Fruit fly (Drosophila melanogaster) whole organism, embryonic: Measurements from ENCODE around the gene Nthl1.
A peak's percentile ranks its signal among the peaks of the same experiment; 100 is the strongest.

Experiments used
- Aef1 ChIP-seq: fragments of 200-800 bp; sonication (Bioruptor generic); IDR thresholded peaks from 3 replicates; pipeline ENCODE4 v1.3.6; 2022; ENCODE audit warnings: missing biosample characterization, missing genetic modification characterization
- Awh ChIP-seq: fragments of 200-800 bp; sonication (Bioruptor generic); IDR thresholded peaks from 2 replicates; pipeline ENCODE4, ENCODE4 v1.3.6; 2022; ENCODE audit warnings: missing biosample characterization, missing genetic modification characterization
- CG10267 ChIP-seq: fragments of 200-800 bp; sonication (Bioruptor generic); optimal IDR thresholded peaks from 2 replicates; lab custom pipeline; 2018; ENCODE audit warnings: missing biosample characterization, mild to moderate bottlenecking, missing genetic modification characterization, moderate library complexity
- CG10366 ChIP-seq: fragments of 200-800 bp; sonication (Bioruptor generic); IDR thresholded peaks from 2 replicates; pipeline ENCODE4 v1.3.6; 2022; ENCODE audit warnings: missing biosample characterization, missing genetic modification characterization
- CG10543 ChIP-seq: fragments of 200-800 bp; sonication (Bioruptor generic); optimal IDR thresholded peaks from 3 replicates; lab custom pipeline; 2017; ENCODE audit warnings: missing biosample characterization, mild to moderate bottlenecking, missing genetic modification characterization, moderate library complexity
- CG11560 ChIP-seq: fragments of 200-800 bp; sonication (Bioruptor generic); IDR thresholded peaks from 3 replicates; pipeline ENCODE4 v1.3.6; 2022; ENCODE audit warnings: missing biosample characterization, missing genetic modification characterization
- CG11723 ChIP-seq: fragments of 200-800 bp; sonication (Bioruptor generic); optimal IDR thresholded peaks from 2 replicates; lab custom pipeline; 2017; ENCODE audit warnings: missing biosample characterization, mild to moderate bottlenecking, missing genetic modification characterization
- CG1233 ChIP-seq: fragments of 200-800 bp; sonication (Bioruptor generic); optimal IDR thresholded peaks from 4 replicates; lab custom pipeline; 2018; ENCODE audit warnings: missing biosample characterization, mild to moderate bottlenecking, missing genetic modification characterization
- CG15073 ChIP-seq: fragments of 200-800 bp; sonication (Bioruptor generic); optimal IDR thresholded peaks from 2 replicates; lab custom pipeline; 2016; ENCODE audit warnings: missing biosample characterization, missing genetic modification characterization
- CG1603 ChIP-seq: fragments of 200-800 bp; sonication (Bioruptor generic); optimal IDR thresholded peaks from 2 replicates; lab custom pipeline; 2019; ENCODE audit warnings: missing biosample characterization, mild to moderate bottlenecking, missing genetic modification characterization, moderate library complexity
- CG16779 ChIP-seq: fragments of 200-800 bp; sonication (Bioruptor generic); IDR thresholded peaks from 2 replicates; pipeline ENCODE4 v1.3.6; 2022; ENCODE audit warnings: missing biosample characterization, missing genetic modification characterization
- CG8388 ChIP-seq: fragments of 200-800 bp; sonication (Bioruptor generic); optimal IDR thresholded peaks from 2 replicates; lab custom pipeline; 2019; ENCODE audit warnings: missing biosample characterization, mild to moderate bottlenecking, missing genetic modification characterization, moderate library complexity
- CG8478 ChIP-seq: fragments of >200 bp; optimal IDR thresholded peaks from 2 replicates; lab custom pipeline; 2018
- CG9215 ChIP-seq: fragments of 200-800 bp; sonication (Bioruptor generic); IDR thresholded peaks from 2 replicates; pipeline ENCODE4 v1.3.6; 2022; ENCODE audit warnings: missing biosample characterization, missing genetic modification characterization
- CG9797 ChIP-seq: fragments of 200-800 bp; sonication (Bioruptor generic); optimal IDR thresholded peaks from 3 replicates; lab custom pipeline; 2018; ENCODE audit warnings: missing biosample characterization, mild to moderate bottlenecking, missing genetic modification characterization
- CG9817 ChIP-seq: fragments of 200-800 bp; sonication (Bioruptor generic); optimal IDR thresholded peaks from 2 replicates; lab custom pipeline; 2018; ENCODE audit warnings: missing biosample characterization, mild to moderate bottlenecking, missing genetic modification characterization, moderate library complexity
- CG9932 ChIP-seq: fragments of 200-800 bp; sonication (Bioruptor generic); IDR thresholded peaks from 2 replicates; pipeline ENCODE4 v1.3.6; 2022; ENCODE audit warnings: missing biosample characterization, missing genetic modification characterization
- CkIIα-i1 ChIP-seq: fragments of 200-800 bp; sonication (Bioruptor generic); IDR thresholded peaks from 2 replicates; pipeline ENCODE4 v1.3.6; 2022; ENCODE audit warnings: missing biosample characterization, missing genetic modification characterization
- Dek ChIP-seq: fragments of 200-800 bp; sonication (Bioruptor generic); optimal IDR thresholded peaks from 3 replicates; lab custom pipeline; 2019; ENCODE audit warnings: missing biosample characterization, mild to moderate bottlenecking, missing genetic modification characterization, moderate library complexity
- E2f2 ChIP-seq: fragments of 200-800 bp; sonication (Bioruptor generic); IDR thresholded peaks from 2 replicates; pipeline ENCODE4 v1.3.6; 2022; ENCODE audit warnings: missing biosample characterization, missing genetic modification characterization
- HHEX ChIP-seq: fragments of 200-800 bp; sonication (Bioruptor generic); optimal IDR thresholded peaks from 3 replicates; lab custom pipeline; 2017; ENCODE audit warnings: missing biosample characterization, mild to moderate bottlenecking, missing genetic modification characterization, missing genetic modification reagents
- Kr ChIP-seq: fragments of 200-800 bp; sonication (Bioruptor generic); optimal IDR thresholded peaks from 2 replicates; lab custom pipeline; 2017; ENCODE audit warnings: missing biosample characterization, mild to moderate bottlenecking, missing genetic modification characterization
- Mes4 ChIP-seq: fragments of 200-800 bp; sonication (Bioruptor generic); optimal IDR thresholded peaks from 2 replicates; lab custom pipeline; 2016; ENCODE audit warnings: missing biosample characterization, missing genetic modification characterization
- NK7.1 ChIP-seq: fragments of 200-800 bp; sonication (Bioruptor generic); optimal IDR thresholded peaks from 3 replicates; lab custom pipeline; 2016; ENCODE audit warnings: missing biosample characterization, missing genetic modification characterization
- Sox102F ChIP-seq: fragments of 200-800 bp; sonication (Bioruptor generic); optimal IDR thresholded peaks from 2 replicates; lab custom pipeline; 2018; ENCODE audit warnings: missing biosample characterization, mild to moderate bottlenecking, missing genetic modification characterization, moderate library complexity
- ara ChIP-seq: fragments of 200-800 bp; sonication (Bioruptor generic); IDR thresholded peaks from 2 replicates; pipeline ENCODE4 v1.3.6; 2022; ENCODE audit warnings: missing biosample characterization, missing genetic modification characterization
- ash1 ChIP-seq: fragments of 200-800 bp; sonication (Bioruptor generic); optimal IDR thresholded peaks from 2 replicates; lab custom pipeline; 2018; ENCODE audit warnings: missing biosample characterization, mild to moderate bottlenecking, missing genetic modification characterization
- bowl ChIP-seq: fragments of 200-800 bp; sonication (Bioruptor generic); IDR thresholded peaks from 2 replicates; pipeline ENCODE4 v1.3.6; 2022; ENCODE audit warnings: missing biosample characterization, missing genetic modification characterization
- caup ChIP-seq: fragments of 200-800 bp; sonication (Bioruptor generic); optimal IDR thresholded peaks from 3 replicates; lab custom pipeline; 2017; ENCODE audit warnings: missing biosample characterization, mild to moderate bottlenecking, missing genetic modification characterization, moderate library complexity; ENCODE audit not compliant: severe bottlenecking
- ci ChIP-seq: fragments of 200-800 bp; sonication (Bioruptor generic); IDR thresholded peaks from 3 replicates; pipeline ENCODE4 v1.3.6; 2022; ENCODE audit warnings: missing biosample characterization, missing genetic modification characterization
- dan ChIP-seq: fragments of 200-800 bp; sonication (Bioruptor generic); IDR thresholded peaks from 2 replicates; pipeline ENCODE4 v1.3.6; 2022; ENCODE audit warnings: missing biosample characterization, missing genetic modification characterization
- dpn ChIP-seq, 2 experiments: fragments of 200-800 bp; sonication (Bioruptor generic); optimal IDR thresholded peaks; 3 replicates each; lab custom pipeline; 2016; ENCODE audit warnings: missing biosample characterization in 2 of 2, missing genetic modification characterization in 2 of 2
- eve ChIP-seq, 2 experiments: fragments of >200 bp; optimal IDR thresholded peaks; 2 replicates each; lab custom pipeline; 2017; ENCODE audit warnings: missing biosample characterization in 2 of 2, missing genetic modification characterization in 2 of 2
- gfzf ChIP-seq: fragments of 200-800 bp; sonication (Bioruptor generic); optimal IDR thresholded peaks from 2 replicates; lab custom pipeline; 2016; ENCODE audit warnings: missing biosample characterization, mild to moderate bottlenecking, missing genetic modification characterization, moderate library complexity
- hbn ChIP-seq: fragments of 200-800 bp; sonication (Bioruptor generic); IDR thresholded peaks from 2 replicates; pipeline ENCODE4 v1.3.6; 2022; ENCODE audit warnings: missing biosample characterization, missing genetic modification characterization; ENCODE audit not compliant: partially characterized antibody
- jing ChIP-seq: fragments of 200-800 bp; sonication (Bioruptor generic); optimal IDR thresholded peaks from 2 replicates; lab custom pipeline; 2018; ENCODE audit warnings: missing biosample characterization, mild to moderate bottlenecking, missing genetic modification characterization
- mam ChIP-seq: fragments of 200-800 bp; sonication (Bioruptor generic); optimal IDR thresholded peaks from 3 replicates; lab custom pipeline; 2016; ENCODE audit warnings: missing biosample characterization, missing genetic modification characterization
- otp ChIP-seq: fragments of 200-800 bp; sonication (Bioruptor generic); IDR thresholded peaks from 3 replicates; pipeline ENCODE4, ENCODE4 v1.3.6; 2022; ENCODE audit warnings: missing biosample characterization, missing genetic modification characterization
- peb ChIP-seq: fragments of 200-800 bp; sonication (Bioruptor generic); IDR thresholded peaks from 2 replicates; pipeline ENCODE4 v1.3.6; 2022; ENCODE audit warnings: missing biosample characterization, missing genetic modification characterization
- psq ChIP-seq: fragments of 200-800 bp; sonication (Bioruptor generic); optimal IDR thresholded peaks from 2 replicates; lab custom pipeline; 2017; ENCODE audit warnings: missing biosample characterization, missing genetic modification characterization
- repo ChIP-seq: fragments of 200-800 bp; sonication (Bioruptor generic); optimal IDR thresholded peaks from 2 replicates; lab custom pipeline; 2016; ENCODE audit warnings: missing biosample characterization, missing genetic modification characterization
- row ChIP-seq: fragments of 200-800 bp; sonication (Bioruptor generic); IDR thresholded peaks from 3 replicates; pipeline ENCODE4 v1.3.6; 2022; ENCODE audit warnings: missing biosample characterization, missing genetic modification characterization
- run ChIP-seq: fragments of 200-800 bp; sonication (Bioruptor generic); optimal IDR thresholded peaks from 3 replicates; lab custom pipeline; 2018; ENCODE audit warnings: missing biosample characterization, mild to moderate bottlenecking, missing genetic modification characterization
- sens-2 ChIP-seq: fragments of 200-800 bp; sonication (Bioruptor generic); IDR thresholded peaks from 2 replicates; pipeline ENCODE4 v1.3.6; 2022; ENCODE audit warnings: missing biosample characterization, missing genetic modification characterization
- shn ChIP-seq: fragments of 200-800 bp; sonication (Bioruptor generic); optimal IDR thresholded peaks from 3 replicates; lab custom pipeline; 2016; ENCODE audit warnings: missing biosample characterization, missing genetic modification characterization
- sug ChIP-seq: fragments of 200-800 bp; optimal IDR thresholded peaks from 2 replicates; lab custom pipeline; 2019; ENCODE audit warnings: missing biosample characterization, mild to moderate bottlenecking, missing genetic modification characterization, moderate library complexity
- ttk ChIP-seq: fragments of 200-800 bp; sonication (Bioruptor generic); IDR thresholded peaks from 2 replicates; pipeline ENCODE4 v2.1.2; 2022; ENCODE audit warnings: missing biosample characterization, missing genetic modification characterization
- tup ChIP-seq: fragments of 200-800 bp; sonication (Bioruptor generic); optimal IDR thresholded peaks from 2 replicates; lab custom pipeline; 2016; ENCODE audit warnings: missing biosample characterization, mild to moderate bottlenecking, missing genetic modification characterization, moderate library complexity
- usp ChIP-seq: fragments of >200 bp; optimal IDR thresholded peaks from 2 replicates; lab custom pipeline; 2017; ENCODE audit warnings: missing biosample characterization, missing genetic modification characterization
- vvl ChIP-seq: fragments of 200-800 bp; sonication (Bioruptor generic); IDR thresholded peaks from 2 replicates; pipeline ENCODE4 v1.3.6; 2022; ENCODE audit warnings: missing biosample characterization, missing genetic modification characterization
- zen2 ChIP-seq: fragments of 200-800 bp; sonication (Bioruptor generic); IDR thresholded peaks from 3 replicates; pipeline ENCODE4 v1.3.6; 2022; ENCODE audit warnings: missing biosample characterization, missing genetic modification characterization; ENCODE audit not compliant: partially characterized antibody

Nthl1 gene

dm6 chr2L:20889857-20890606 is 37.6 kb downstream of the Nthl1 start (continued):
- TF ChIP-seq CG16779 (GFP tag; lab: Robert Waterston, UW) (no peak), CG1603 (tag; lab: Kevin White, UChicago) (peak; percentile 67), sens-2 (no peak), peb (no peak), NK7.1 (no peak), Aef1 (GFP tag; lab: Robert Waterston, UW) (no peak), run (tag; lab: Kevin White, UChicago) (peak; percentile 55), CG9797 (GFP tag; lab: Kevin White, UChicago) (no peak), CG1233 (GFP tag; lab: Kevin White, UChicago) (no peak), otp (GFP tag; lab: Robert Waterston, UW) (no peak), Sox102F (GFP tag; lab: Kevin White, UChicago) (peak; percentile 66), CG15073 (GFP tag; lab: Kevin White, UChicago) (no peak), zen2 (GFP tag; lab: Robert Waterston, UW) (0 out of 3 replicates have a peak, but pooled peaks have one; percentile 15), ara (GFP tag; lab: Robert Waterston, UW) (no peak), dpn (GFP tag; optimal IDR thresholded peaks at IDR 0.05; lab: Kevin White, UChicago) (peak; percentile 36 to 57), dan (GFP tag; lab: Robert Waterston, UW) (no peak), CG11723 (GFP tag; lab: Kevin White, UChicago) (no peak), CG9817 (tag; lab: Kevin White, UChicago) (no peak), ash1 (GFP tag; lab: Kevin White, UChicago) (no peak), CG9932 (GFP tag; lab: Robert Waterston, UW) (no peak), mam (no peak), Awh (GFP tag; lab: Robert Waterston, UW) (peak; percentile 25), jing (GFP tag; lab: Kevin White, UChicago) (no peak), sug (tag; lab: Kevin White, UChicago) (peak; percentile 38), HHEX (GFP tag; lab: Kevin White, UChicago) (peak; percentile 19), CG8388 (GFP tag; lab: Kevin White, UChicago) (peak; percentile 7), usp (no peak), CG9215 (no peak), CG11560 (no peak), shn (GFP tag; lab: Kevin White, UChicago) (peak; percentile 42), vvl (GFP tag; lab: Robert Waterston, UW) (peak; percentile 31), CkIIα-i1 (GFP tag; lab: Robert Waterston, UW) (no peak), bowl (no peak), psq (GFP tag; lab: Kevin White, UChicago) (no peak), hbn (GFP tag; lab: Robert Waterston, UW) (no peak), Dek (tag; lab: Kevin White, UChicago) (no peak), ci (GFP tag; lab: Robert Waterston, UW) (peak; percentile 67; the same call in 1 of the 3 replicates), E2f2 (GFP tag; lab: Robert Waterston, UW) (no peak; the same call in 1 of the 2 replicates), CG10543 (no peak), CG10366 (GFP tag; lab: Robert Waterston, UW) (peak; percentile 41; the same call in 1 of the 2 replicates), Mes4 (no peak), caup (GFP tag; lab: Kevin White, UChicago) (peak; percentile 5), ttk (GFP tag; lab: Robert Waterston, UW) (no peak; the same call in 1 of the 2 replicates), tup (no peak), CG10267 (tag; lab: Kevin White, UChicago) (peak; percentile 15), eve (GFP tag; optimal IDR thresholded peaks at IDR 0.05; lab: Kevin White, UChicago) (peak in 1 of 2 experiments; percentile 92), row (GFP tag; lab: Robert Waterston, UW) (peak; percentile 32; the same call in 2 of the 3 replicates), gfzf (no peak), CG8478 (no peak), Kr (GFP tag; lab: Kevin White, UChicago) (no peak), repo (GFP tag; lab: Kevin White, UChicago) (no peak)
